Fruit fly (Drosophila melanogaster): Measurements from ENCODE around the gene CG2698.

Gene CG2698

dm6 chr3R:7973049-7973448, 28.3 kb upstream of the CG2698 start (continued):
- TF ChIP-seq trem (tag; optimal IDR thresholded peaks at IDR 0.05) (peak; percentile 18), CG31224 (GFP tag; IDR thresholded peaks at IDR 0.05) (no peak), CG10431 (GFP tag; optimal IDR thresholded peaks at IDR 0.05) (no peak), CrebB (tag; optimal IDR thresholded peaks at IDR 0.05) (no peak), knrl (GFP tag; IDR thresholded peaks at IDR 0.05; ENCODE audit: partially characterized antibody) (no peak), Deaf1 (tag; optimal IDR thresholded peaks at IDR 0.05) (no peak), Rfx (GFP tag; IDR thresholded peaks at IDR 0.05) (no peak), ftz-f1 (GFP tag; optimal IDR thresholded peaks at IDR 0.05) (no peak), HHEX (GFP tag; optimal IDR thresholded peaks at IDR 0.05) (no peak), ap (GFP tag; IDR thresholded peaks at IDR 0.05) (no peak), E2f1 (GFP tag; IDR thresholded peaks at IDR 0.05) (no peak), CG15479 (GFP tag; optimal IDR thresholded peaks at IDR 0.05) (no peak), Scr (GFP tag; IDR thresholded peaks at IDR 0.05; ENCODE audit: partially characterized antibody) (peak; percentile 47; the same call in 1 of the 2 replicates), CG8388 (GFP tag; optimal IDR thresholded peaks at IDR 0.05) (no peak), bowl (GFP tag; IDR thresholded peaks at IDR 0.05) (no peak), unc-4 (GFP tag; IDR thresholded peaks at IDR 0.05; ENCODE audit: partially characterized antibody) (0 out of 2 replicates have a peak, but pooled peaks have one; percentile 22), Fer2 (tag; optimal IDR thresholded peaks at IDR 0.05) (no peak), mirr (GFP tag; optimal IDR thresholded peaks at IDR 0.05) (no peak), gt (GFP tag; IDR thresholded peaks at IDR 0.05) (no peak), CG12391 (tag; optimal IDR thresholded peaks at IDR 0.05) (no peak), croc (GFP tag; conservative IDR thresholded peaks at IDR 0.05) (no peak), tll (GFP tag; optimal IDR thresholded peaks at IDR 0.05) (no peak), run (tag; optimal IDR thresholded peaks at IDR 0.05) (no peak), tap (tag; optimal IDR thresholded peaks at IDR 0.05) (no peak), NK7.1 (GFP tag; optimal IDR thresholded peaks at IDR 0.05) (no peak), slou (GFP tag; optimal IDR thresholded peaks at IDR 0.05) (no peak), Ets97D (GFP tag; optimal IDR thresholded peaks at IDR 0.05) (no peak), CG13287 (GFP tag; IDR thresholded peaks at IDR 0.05; ENCODE audit: partially characterized antibody) (peak; percentile 38; the same call in 1 of the 2 replicates), CG18011 (GFP tag; optimal IDR thresholded peaks at IDR 0.05) (no peak), grn (GFP tag; optimal IDR thresholded peaks at IDR 0.05) (no peak), onecut (GFP tag; IDR thresholded peaks at IDR 0.05) (no peak), ato (GFP tag; IDR thresholded peaks at IDR 0.05; ENCODE audit: partially characterized antibody) (no peak), tx (GFP tag; optimal IDR thresholded peaks at IDR 0.05) (no peak), CG16863 (GFP tag; optimal IDR thresholded peaks at IDR 0.05) (no peak), Dek (tag; optimal IDR thresholded peaks at IDR 0.05) (no peak), CG1792 (GFP tag; optimal IDR thresholded peaks at IDR 0.05) (no peak), CG8924 (tag; optimal IDR thresholded peaks at IDR 0.05) (no peak), CG5180 (GFP tag; optimal IDR thresholded peaks at IDR 0.05) (no peak), CG8765 (GFP tag; IDR thresholded peaks at IDR 0.05) (no peak), Nf-YB (GFP tag; optimal IDR thresholded peaks at IDR 0.05) (no peak), row (GFP tag; IDR thresholded peaks at IDR 0.05) (no peak), CG1647 (GFP tag; optimal IDR thresholded peaks at IDR 0.05) (no peak), eve (GFP tag; optimal IDR thresholded peaks at IDR 0.05) (no peak), crc (GFP tag; optimal IDR thresholded peaks at IDR 0.05) (no peak), Atf6 (GFP tag; IDR thresholded peaks at IDR 0.05) (no peak), CG17612 (GFP tag; IDR thresholded peaks at IDR 0.05) (no peak), CG7928 (GFP tag; optimal IDR thresholded peaks at IDR 0.05) (no peak), CG18619 (GFP tag; optimal IDR thresholded peaks at IDR 0.05) (no peak), CG14965 (GFP tag; optimal IDR thresholded peaks at IDR 0.05; ENCODE audit: borderline replicate concordance) (no peak), Camta (GFP tag; optimal IDR thresholded peaks at IDR 0.05) (no peak), E2f2 (GFP tag; IDR thresholded peaks at IDR 0.05) (peak; percentile 74)

Data from whole organism, embryonic.